Worm (Caenorhabditis elegans) whole organism, late embryonic: ENCODE measurements around the gene C24H11.5.
"Not testable (repeated sequence)": the region's sequence is repeated elsewhere in the genome, so short reads cannot be mapped to it uniquely, and the experiment has no call there.

ENCODE experiments used
- C38D4.7 ChIP-seq: fragments of 200-800 bp; sonication (Bioruptor generic); optimal IDR thresholded peaks from 2 replicates; lab custom pipeline; 2018; ENCODE audit warnings: mild to moderate bottlenecking, missing genetic modification characterization, moderate library complexity, missing compliant biosample characterization
- K02D7.2 ChIP-seq: sonication (generic microtip); optimal IDR thresholded peaks from 2 replicates; lab custom pipeline; 2017; ENCODE audit warnings: mild to moderate bottlenecking, missing genetic modification characterization, missing compliant biosample characterization
- K09A11.1 ChIP-seq: sonication (generic microtip); optimal IDR thresholded peaks from 2 replicates; lab custom pipeline; 2017; ENCODE audit warnings: antibody characterized with exemption, mild to moderate bottlenecking, missing genetic modification characterization, missing compliant biosample characterization; ENCODE audit not compliant: insufficient read depth
- T23F11.4 ChIP-seq: fragments of 200-800 bp; sonication (Bioruptor generic); optimal IDR thresholded peaks from 2 replicates; lab custom pipeline; 2018; ENCODE audit warnings: mild to moderate bottlenecking, missing genetic modification characterization, missing compliant biosample characterization
- ceh-18 ChIP-seq: sonication (generic microtip); optimal IDR thresholded peaks from 2 replicates; lab custom pipeline; 2016; ENCODE audit warnings: missing genetic modification characterization, missing compliant biosample characterization
- ceh-19 ChIP-seq: fragments of 200-800 bp; sonication (Bioruptor generic); optimal IDR thresholded peaks from 2 replicates; lab custom pipeline; 2018; ENCODE audit warnings: mild to moderate bottlenecking, missing genetic modification characterization, missing compliant biosample characterization
- ceh-24 ChIP-seq: sonication (generic microtip); optimal IDR thresholded peaks from 2 replicates; lab custom pipeline; 2016; ENCODE audit warnings: mild to moderate bottlenecking, missing genetic modification characterization, missing compliant biosample characterization
- ceh-30 ChIP-seq: fragments of 150-350 bp; optimal IDR thresholded peaks from 2 replicates; lab custom pipeline; 2014; ENCODE audit warnings: missing biosample characterization, missing genetic modification characterization
- ceh-34 ChIP-seq: sonication (generic microtip); optimal IDR thresholded peaks from 2 replicates; lab custom pipeline; 2016; ENCODE audit warnings: mild to moderate bottlenecking, missing genetic modification characterization, missing compliant biosample characterization
- ceh-45 ChIP-seq: fragments of 200-800 bp; sonication (Bioruptor generic); IDR thresholded peaks from 2 replicates; pipeline ENCODE4 v1.3.6; 2022; ENCODE audit warnings: missing genetic modification reagents, missing genetic modification characterization, missing compliant biosample characterization
- ceh-48 ChIP-seq: sonication (generic microtip); optimal IDR thresholded peaks from 2 replicates; lab custom pipeline; 2016; ENCODE audit warnings: missing genetic modification characterization, inconsistent platforms, missing compliant biosample characterization
- ceh-6 ChIP-seq: fragments of 200-800 bp; sonication (Bioruptor generic); optimal IDR thresholded peaks from 2 replicates; lab custom pipeline; 2018; ENCODE audit warnings: mild to moderate bottlenecking, missing genetic modification characterization, missing compliant biosample characterization
- ceh-9 ChIP-seq: sonication (generic microtip); optimal IDR thresholded peaks from 2 replicates; lab custom pipeline; 2016; ENCODE audit warnings: mild to moderate bottlenecking, missing genetic modification characterization, inconsistent platforms, missing compliant biosample characterization
- che-1 ChIP-seq: sonication (generic microtip); optimal IDR thresholded peaks from 2 replicates; lab custom pipeline; 2016; ENCODE audit warnings: mild to moderate bottlenecking, missing genetic modification characterization, missing compliant biosample characterization
- dmd-4 ChIP-seq: sonication (generic microtip); optimal IDR thresholded peaks from 2 replicates; lab custom pipeline; 2016; ENCODE audit warnings: borderline replicate concordance, missing genetic modification characterization, missing compliant biosample characterization
- dve-1 ChIP-seq: sonication (generic microtip); optimal IDR thresholded peaks from 2 replicates; lab custom pipeline; 2017; ENCODE audit warnings: antibody characterized with exemption, mild to moderate bottlenecking, missing genetic modification characterization, missing compliant biosample characterization
- elt-4 ChIP-seq: sonication (generic microtip); optimal IDR thresholded peaks from 2 replicates; lab custom pipeline; 2016; ENCODE audit warnings: missing genetic modification characterization, missing compliant biosample characterization
- ets-4 ChIP-seq: sonication (generic microtip); optimal IDR thresholded peaks from 2 replicates; lab custom pipeline; 2016; ENCODE audit warnings: missing genetic modification characterization, missing compliant biosample characterization
- fax-1 ChIP-seq: sonication (generic microtip); optimal IDR thresholded peaks from 2 replicates; lab custom pipeline; 2016; ENCODE audit warnings: missing genotype, missing genetic modification characterization, missing compliant biosample characterization
- fkh-10 ChIP-seq: fragments of 150-350 bp; optimal IDR thresholded peaks from 2 replicates; lab custom pipeline; 2014; ENCODE audit warnings: missing biosample characterization, missing genetic modification reagents, missing genetic modification characterization
- gmeb-2 ChIP-seq: sonication (generic microtip); optimal IDR thresholded peaks from 2 replicates; lab custom pipeline; 2016; ENCODE audit warnings: missing genetic modification characterization, inconsistent platforms, missing compliant biosample characterization
- hlh-13 ChIP-seq: fragments of 200-800 bp; sonication (Bioruptor generic); optimal IDR thresholded peaks from 2 replicates; lab custom pipeline; 2018; ENCODE audit warnings: mild to moderate bottlenecking, missing genetic modification characterization, missing compliant biosample characterization
- hlh-15 ChIP-seq: sonication (generic microtip); optimal IDR thresholded peaks from 2 replicates; lab custom pipeline; 2016; ENCODE audit warnings: missing genetic modification characterization, missing compliant biosample characterization
- hlh-6 ChIP-seq: sonication (generic microtip); optimal IDR thresholded peaks from 2 replicates; lab custom pipeline; 2016; ENCODE audit warnings: missing genotype, missing genetic modification characterization, missing compliant biosample characterization
- hlh-8 ChIP-seq: sonication (generic microtip); optimal IDR thresholded peaks from 2 replicates; lab custom pipeline; 2016; ENCODE audit warnings: missing genotype, missing genetic modification characterization, missing compliant biosample characterization
- lim-6 ChIP-seq: sonication (generic microtip); optimal IDR thresholded peaks from 2 replicates; lab custom pipeline; 2016; ENCODE audit warnings: missing genetic modification characterization, missing compliant biosample characterization
- madf-2 ChIP-seq: sonication (generic microtip); optimal IDR thresholded peaks from 2 replicates; lab custom pipeline; 2017; ENCODE audit warnings: missing genetic modification characterization, missing compliant biosample characterization
- nhr-11 ChIP-seq: fragments of 150-350 bp; optimal IDR thresholded peaks from 2 replicates; lab custom pipeline; 2014; ENCODE audit warnings: missing biosample characterization, missing genetic modification characterization
- nhr-232 ChIP-seq: sonication (generic microtip); optimal IDR thresholded peaks from 2 replicates; lab custom pipeline; 2016; ENCODE audit warnings: missing genetic modification characterization, missing compliant biosample characterization
- npax-4 ChIP-seq: sonication (generic microtip); optimal IDR thresholded peaks from 2 replicates; lab custom pipeline; 2016; ENCODE audit warnings: missing genetic modification characterization, missing compliant biosample characterization
- pat-9 ChIP-seq: fragments of 200-800 bp; sonication (Bioruptor generic); optimal IDR thresholded peaks from 2 replicates; lab custom pipeline; 2018; ENCODE audit warnings: mild to moderate bottlenecking, missing genetic modification characterization, moderate library complexity, missing compliant biosample characterization
- pha-2 ChIP-seq: sonication (generic microtip); optimal IDR thresholded peaks from 2 replicates; lab custom pipeline; 2017; ENCODE audit warnings: mild to moderate bottlenecking, missing genetic modification characterization, missing compliant biosample characterization
- pqm-1 ChIP-seq: sonication (generic microtip); optimal IDR thresholded peaks from 2 replicates; lab custom pipeline; 2016; ENCODE audit warnings: missing genetic modification characterization, missing compliant biosample characterization
- pros-1 ChIP-seq: fragments of 150-350 bp; optimal IDR thresholded peaks from 2 replicates; lab custom pipeline; 2014; ENCODE audit warnings: missing biosample characterization, missing genetic modification reagents, missing genetic modification characterization
- ref-2 ChIP-seq: sonication (generic microtip); optimal IDR thresholded peaks from 2 replicates; lab custom pipeline; 2016; ENCODE audit warnings: missing genetic modification characterization, missing compliant biosample characterization
- sox-4 ChIP-seq: sonication (generic microtip); optimal IDR thresholded peaks from 2 replicates; lab custom pipeline; 2017; ENCODE audit warnings: mild to moderate bottlenecking, missing genetic modification characterization, inconsistent platforms, missing compliant biosample characterization
- ttx-3 ChIP-seq: sonication (generic microtip); optimal IDR thresholded peaks from 2 replicates; lab custom pipeline; 2016; ENCODE audit warnings: missing genetic modification reagents, missing genetic modification characterization, missing compliant biosample characterization
- unc-3 ChIP-seq, 2 experiments: fragments of 200-800 bp in 1 of 2; sonication (Bioruptor generic) in 1 of 2; sonication (generic microtip) in 1 of 2; conservative IDR thresholded peaks in 1 of 2; optimal IDR thresholded peaks in 1 of 2; 2 replicates each; pipeline versions ENCODE4 v1.3.6 to Lab custom; 2016 to 2022; ENCODE audit warnings: missing compliant biosample characterization in 2 of 2, missing genetic modification characterization in 2 of 2, missing genetic modification reagents in 1 of 2
- unc-42 ChIP-seq: sonication (generic microtip); optimal IDR thresholded peaks from 2 replicates; lab custom pipeline; 2016; ENCODE audit warnings: missing genotype, missing genetic modification characterization, missing compliant biosample characterization
- unc-86 ChIP-seq: sonication (generic microtip); optimal IDR thresholded peaks from 2 replicates; lab custom pipeline; 2016; ENCODE audit warnings: missing genetic modification characterization, missing compliant biosample characterization
- ztf-16 ChIP-seq: sonication (generic microtip); optimal IDR thresholded peaks from 2 replicates; lab custom pipeline; 2017; ENCODE audit warnings: missing genetic modification characterization, missing compliant biosample characterization

The C24H11.5 gene

DNA sequence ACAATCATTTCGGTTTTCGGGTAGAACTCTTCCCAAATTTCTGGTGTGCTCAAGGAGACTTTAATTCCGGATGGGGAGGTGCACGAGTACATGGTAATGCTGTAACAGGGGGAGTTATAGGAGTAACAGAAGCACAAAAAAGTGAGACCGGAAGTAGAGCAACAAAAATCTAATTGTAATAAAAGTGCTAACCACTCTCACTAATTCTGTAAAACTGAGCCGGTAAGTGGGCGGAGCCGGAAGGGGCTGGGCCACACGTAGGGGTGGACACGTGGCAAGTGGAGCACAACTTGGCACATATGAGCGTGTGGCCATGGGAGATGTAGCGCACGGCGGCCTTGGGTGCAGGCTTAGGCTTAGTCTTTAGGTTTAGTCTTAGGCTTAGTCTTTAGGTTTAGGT lies 5.9 kb downstream of the C24H11.5 start, which contains the start of gene tbx-38:
Gene tbx-38 (minus strand): TSS at position 101 of the 400 bp plus-strand sequence.
- TF ChIP-seq fkh-10: no peak
- TF ChIP-seq sox-4 (tag; lab: Kevin White, UChicago): no peak
- TF ChIP-seq pros-1 (tag; lab: Kevin White, UChicago): no peak
- TF ChIP-seq, all 69 proteins: peak for 0

- not testable (repeated sequence) for TF ChIP-seq pqm-1; pat-9 (tag; lab: Kevin White, UChicago); hlh-13
Measured at ce11 chrIII:11787376-11787775, 7.3 kb downstream of the C24H11.5 start, which contains the start of gene C24H11.1. C24H11.1 (plus strand) TSS chrIII:11787676.

- no peak for TF ChIP-seq fkh-10
- TF ChIP-seq unc-42 (tag; lab: Kevin White, UChicago): no peak
- no peak for TF ChIP-seq T23F11.4
- TF ChIP-seq ceh-34 (tag; lab: Kevin White, UChicago): no peak
- TF ChIP-seq pqm-1: no peak
- no peak for TF ChIP-seq hlh-8 (tag; lab: Kevin White, UChicago)
- TF ChIP-seq ets-4 (tag; lab: Kevin White, UChicago): no peak
- no peak for TF ChIP-seq ceh-45 (GFP tag; lab: Robert Waterston, UW)
- no peak for TF ChIP-seq lim-6 (tag; lab: Kevin White, UChicago)
- TF ChIP-seq ref-2 (tag; lab: Kevin White, UChicago): no peak
- TF ChIP-seq nhr-232 (tag; lab: Kevin White, UChicago): no peak
- no peak for TF ChIP-seq ceh-24 (tag; lab: Kevin White, UChicago)
- no peak for TF ChIP-seq K02D7.2 (tag; lab: Kevin White, UChicago)
- TF ChIP-seq pat-9 (tag; lab: Kevin White, UChicago): no peak
- no peak for TF ChIP-seq ceh-9 (tag; lab: Kevin White, UChicago)
- no peak for TF ChIP-seq elt-4 (tag; lab: Kevin White, UChicago)
- TF ChIP-seq ceh-30 (tag; lab: Kevin White, UChicago): no peak
- TF ChIP-seq nhr-11 (tag; lab: Kevin White, UChicago): no peak
- TF ChIP-seq K09A11.1 (tag; lab: Kevin White, UChicago): no peak
Measured at ce11 chrIII:11789480-11789879, 9.4 kb downstream of the C24H11.5 start.

ce11 chrIII:11792295-11793256 lies 12.5 kb downstream of the C24H11.5 start, which contains the start of gene C24H11.2:
C24H11.2 (minus strand) TSS chrIII:11792345.
- TF ChIP-seq gmeb-2 (tag; lab: Kevin White, UChicago): peak; percentile 46
- peak; percentile 12 for TF ChIP-seq ttx-3 (tag; lab: Kevin White, UChicago)
- peak; percentile 48 for TF ChIP-seq che-1
- peak; percentile 12 for TF ChIP-seq hlh-13
- TF ChIP-seq ceh-6: peak; percentile 40
- TF ChIP-seq ceh-48 (tag; lab: Kevin White, UChicago): peak; percentile 38
- peak; percentile 16 for TF ChIP-seq nhr-232 (tag; lab: Kevin White, UChicago)
- peak; percentile 35 for TF ChIP-seq ceh-18
- peak; percentile 34 for TF ChIP-seq hlh-6
- TF ChIP-seq ets-4 (tag; lab: Kevin White, UChicago): peak; percentile 3
- TF ChIP-seq ztf-16 (tag; lab: Kevin White, UChicago): peak; percentile 42
- peak; percentile 33 for TF ChIP-seq ceh-34 (tag; lab: Kevin White, UChicago)
- TF ChIP-seq ceh-19 (GFP tag; lab: Kevin White, UChicago): peak; percentile 63
- TF ChIP-seq ref-2 (tag; lab: Kevin White, UChicago): peak; percentile 4
- peak; percentile 52 for TF ChIP-seq madf-2 (tag; lab: Kevin White, UChicago)
- peak; percentile 44 for TF ChIP-seq pha-2
- peak; percentile 69 for TF ChIP-seq sox-4 (tag; lab: Kevin White, UChicago)
- TF ChIP-seq dmd-4 (tag; lab: Kevin White, UChicago): peak; percentile 33
- TF ChIP-seq unc-86 (tag; lab: Kevin White, UChicago): peak; percentile 10
- peak; percentile 25 for TF ChIP-seq dve-1 (tag; lab: Kevin White, UChicago)
- TF ChIP-seq unc-3 (GFP tag; conservative IDR thresholded peaks at IDR 0.05; lab: Robert Waterston, UW): not testable (repeated sequence)
- peak; percentile 11 for TF ChIP-seq unc-3 (tag; optimal IDR thresholded peaks at IDR 0.05; lab: Kevin White, UChicago)
- peak; percentile 43 for TF ChIP-seq C38D4.7 (GFP tag; lab: Kevin White, UChicago)
- TF ChIP-seq npax-4: peak; percentile 22
- TF ChIP-seq pat-9 (tag; lab: Kevin White, UChicago): peak; percentile 61
- peak; percentile 23 for TF ChIP-seq T23F11.4
- peak; percentile 5 for TF ChIP-seq hlh-8 (tag; lab: Kevin White, UChicago)
- TF ChIP-seq pqm-1: peak; percentile 29
- TF ChIP-seq fax-1 (tag; lab: Kevin White, UChicago): peak; percentile 39
- TF ChIP-seq ceh-45 (GFP tag; lab: Robert Waterston, UW): 0 out of 2 replicates have a peak, but pooled peaks have one; percentile 10
- peak; percentile 30 for TF ChIP-seq hlh-15 (tag; lab: Kevin White, UChicago)
